Fruit fly (Drosophila melanogaster) whole organism, embryonic: ENCODE data around the gene CG31807.

Experiments used
- Abd-B ChIP-seq: fragments of 200-800 bp; sonication (Bioruptor generic); optimal IDR thresholded peaks from 2 replicates; lab custom pipeline; 2018; ENCODE audit warnings: missing biosample characterization, mild to moderate bottlenecking, missing genetic modification characterization, moderate library complexity
- Antp ChIP-seq: fragments of 200-800 bp; sonication (Bioruptor generic); optimal IDR thresholded peaks from 3 replicates; lab custom pipeline; 2016; ENCODE audit warnings: missing biosample characterization, missing genetic modification characterization
- CG10209 ChIP-seq: fragments of 200-800 bp; sonication (Bioruptor generic); optimal IDR thresholded peaks from 3 replicates; lab custom pipeline; 2017; ENCODE audit warnings: missing biosample characterization, mild to moderate bottlenecking, missing genetic modification characterization, missing genetic modification reagents
- CG14667 ChIP-seq: fragments of 200-800 bp; sonication (Bioruptor generic); IDR thresholded peaks from 2 replicates; pipeline ENCODE4 v1.3.6; 2022; ENCODE audit warnings: missing biosample characterization, missing genetic modification characterization
- CG17186 ChIP-seq: fragments of 200-800 bp; sonication (Bioruptor generic); optimal IDR thresholded peaks from 3 replicates; lab custom pipeline; 2017; ENCODE audit warnings: missing biosample characterization, missing genetic modification reagents, missing genetic modification characterization
- CG17361 ChIP-seq: fragments of 200-800 bp; sonication (Bioruptor generic); IDR thresholded peaks from 3 replicates; pipeline ENCODE4 v1.3.6; 2022; ENCODE audit warnings: missing biosample characterization, missing genetic modification characterization
- CG3281 ChIP-seq: fragments of 200-800 bp; sonication (Bioruptor generic); optimal IDR thresholded peaks from 3 replicates; lab custom pipeline; 2017; ENCODE audit warnings: missing biosample characterization, mild to moderate bottlenecking, missing genetic modification characterization
- CG4617 ChIP-seq: fragments of 200-800 bp; sonication (Bioruptor generic); optimal IDR thresholded peaks from 3 replicates; lab custom pipeline; 2016; ENCODE audit warnings: missing biosample characterization, missing genetic modification characterization, borderline replicate concordance
- CG6791 ChIP-seq: fragments of 200-800 bp; sonication (Bioruptor generic); IDR thresholded peaks from 3 replicates; pipeline ENCODE4 v1.3.6; 2022; ENCODE audit warnings: missing biosample characterization, missing genetic modification characterization; ENCODE audit not compliant: partially characterized antibody
- CG7271 ChIP-seq: fragments of 200-800 bp; sonication (Bioruptor generic); optimal IDR thresholded peaks from 2 replicates; lab custom pipeline; 2018; ENCODE audit warnings: missing biosample characterization, mild to moderate bottlenecking, missing genetic modification characterization, moderate library complexity
- CG7372 ChIP-seq: fragments of 200-800 bp; sonication (Bioruptor generic); IDR thresholded peaks from 2 replicates; pipeline ENCODE4 v1.3.6; 2022; ENCODE audit warnings: missing biosample characterization, missing genetic modification characterization
- CG7786 ChIP-seq: fragments of 200-800 bp; sonication (Bioruptor generic); optimal IDR thresholded peaks from 2 replicates; lab custom pipeline; 2016; ENCODE audit warnings: missing biosample characterization, missing genetic modification characterization
- CG8388 ChIP-seq: fragments of 200-800 bp; sonication (Bioruptor generic); optimal IDR thresholded peaks from 2 replicates; lab custom pipeline; 2019; ENCODE audit warnings: missing biosample characterization, mild to moderate bottlenecking, missing genetic modification characterization, moderate library complexity
- Camta ChIP-seq: fragments of 200-800 bp; sonication (Bioruptor generic); optimal IDR thresholded peaks from 2 replicates; lab custom pipeline; 2016; ENCODE audit warnings: missing biosample characterization, missing genetic modification characterization
- CkIIα-i1 ChIP-seq: fragments of 200-800 bp; sonication (Bioruptor generic); IDR thresholded peaks from 2 replicates; pipeline ENCODE4 v1.3.6; 2022; ENCODE audit warnings: missing biosample characterization, missing genetic modification characterization
- Dip3 ChIP-seq: fragments of 200-800 bp; sonication (Bioruptor generic); optimal IDR thresholded peaks from 3 replicates; lab custom pipeline; 2016; ENCODE audit warnings: missing biosample characterization, missing genetic modification characterization
- Doc3 ChIP-seq: fragments of 200-800 bp; sonication (Bioruptor generic); IDR thresholded peaks from 3 replicates; pipeline ENCODE4 v1.3.6; 2022; ENCODE audit warnings: missing biosample characterization, missing genetic modification characterization; ENCODE audit not compliant: partially characterized antibody
- Eip74EF ChIP-seq, 2 experiments: fragments of 200-800 bp in 1 of 2; fragments of >200 bp in 1 of 2; sonication (Bioruptor generic) in 1 of 2; optimal IDR thresholded peaks; 2 replicates each; lab custom pipeline; 2017 to 2019; ENCODE audit warnings: missing biosample characterization in 2 of 2, missing genetic modification characterization in 2 of 2, mild to moderate bottlenecking in 1 of 2, moderate library complexity in 1 of 2
- HmgZ ChIP-seq: fragments of 200-800 bp; sonication (Bioruptor generic); optimal IDR thresholded peaks from 2 replicates; lab custom pipeline; 2018; ENCODE audit warnings: missing biosample characterization, mild to moderate bottlenecking, missing genetic modification characterization
- Kr ChIP-seq: fragments of 200-800 bp; sonication (Bioruptor generic); optimal IDR thresholded peaks from 2 replicates; lab custom pipeline; 2017; ENCODE audit warnings: missing biosample characterization, mild to moderate bottlenecking, missing genetic modification characterization
- Lim3 ChIP-seq: fragments of 200-800 bp; sonication (Bioruptor generic); IDR thresholded peaks from 2 replicates; pipeline ENCODE4 v1.3.6; 2022; ENCODE audit warnings: missing biosample characterization, missing genetic modification characterization
- Meics ChIP-seq: fragments of 200-800 bp; sonication (Bioruptor generic); optimal IDR thresholded peaks from 2 replicates; lab custom pipeline; 2017; ENCODE audit warnings: missing biosample characterization, mild to moderate bottlenecking, missing genetic modification characterization
- NC2α ChIP-seq: fragments of 200-800 bp; sonication (Bioruptor generic); optimal IDR thresholded peaks from 2 replicates; lab custom pipeline; 2016; ENCODE audit warnings: missing biosample characterization, missing genetic modification characterization
- Sin3A ChIP-seq: fragments of >200 bp; optimal IDR thresholded peaks from 2 replicates; lab custom pipeline; 2018
- Sox100B ChIP-seq: fragments of 200-800 bp; sonication (Bioruptor generic); optimal IDR thresholded peaks from 3 replicates; lab custom pipeline; 2018; ENCODE audit warnings: missing biosample characterization, mild to moderate bottlenecking, missing genetic modification characterization
- Trl ChIP-seq, 3 experiments: fragments of >200 bp in 2 of 3; fragments of 200-800 bp in 1 of 3; sonication (Bioruptor generic) in 1 of 3; optimal IDR thresholded peaks; 2 replicates in 1 of 3; 3 replicates in 2 of 3; lab custom pipeline; 2016 to 2017; ENCODE audit warnings: missing biosample characterization in 1 of 3, missing genetic modification characterization in 1 of 3
- YL-1 ChIP-seq: fragments of 200-800 bp; sonication (Bioruptor generic); optimal IDR thresholded peaks from 3 replicates; lab custom pipeline; 2017; ENCODE audit warnings: missing biosample characterization, mild to moderate bottlenecking, missing genetic modification characterization
- ato ChIP-seq: fragments of 200-800 bp; sonication (Bioruptor generic); IDR thresholded peaks from 2 replicates; pipeline ENCODE4 v1.3.6; 2022; ENCODE audit warnings: missing biosample characterization, missing genetic modification characterization; ENCODE audit not compliant: partially characterized antibody
- bigmax ChIP-seq: fragments of 200-800 bp; sonication (Bioruptor generic); optimal IDR thresholded peaks from 2 replicates; lab custom pipeline; 2018; ENCODE audit warnings: missing biosample characterization, mild to moderate bottlenecking, missing genetic modification characterization
- cato ChIP-seq: fragments of 200-800 bp; sonication (Bioruptor generic); optimal IDR thresholded peaks from 2 replicates; lab custom pipeline; 2016; ENCODE audit warnings: missing biosample characterization, missing genetic modification characterization, borderline replicate concordance
- da ChIP-seq: fragments of 200-800 bp; sonication (Bioruptor generic); optimal IDR thresholded peaks from 2 replicates; lab custom pipeline; 2016; ENCODE audit warnings: missing biosample characterization, missing genetic modification characterization
- hth ChIP-seq: fragments of >200 bp; optimal IDR thresholded peaks from 2 replicates; lab custom pipeline; 2017; ENCODE audit warnings: inconsistent platforms
- ken ChIP-seq: fragments of 200-800 bp; sonication (Bioruptor generic); IDR thresholded peaks from 3 replicates; pipeline ENCODE4 v1.3.6; 2022; ENCODE audit warnings: missing biosample characterization, missing genetic modification characterization
- knrl ChIP-seq: fragments of 200-800 bp; sonication (Bioruptor generic); IDR thresholded peaks from 3 replicates; pipeline ENCODE4 v1.3.6; 2022; ENCODE audit warnings: missing biosample characterization, missing genetic modification characterization; ENCODE audit not compliant: partially characterized antibody
- nerfin-1 ChIP-seq: fragments of 200-800 bp; sonication (Bioruptor generic); optimal IDR thresholded peaks from 3 replicates; lab custom pipeline; 2019; ENCODE audit warnings: missing biosample characterization, mild to moderate bottlenecking, missing genetic modification characterization, moderate library complexity
- p53 ChIP-seq: fragments of 200-800 bp; sonication (Bioruptor generic); optimal IDR thresholded peaks from 2 replicates; lab custom pipeline; 2016; ENCODE audit warnings: missing biosample characterization, missing genetic modification characterization
- pan ChIP-seq, 4 experiments: fragments of >200 bp in 3 of 4; fragments of 200-800 bp in 1 of 4; sonication (Bioruptor generic) in 1 of 4; optimal IDR thresholded peaks in 3 of 4; IDR thresholded peaks in 1 of 4; 2 replicates each; pipeline versions ENCODE4 v1.3.6 to Lab custom; 2017 to 2022; ENCODE audit warnings: missing biosample characterization in 2 of 4, missing genetic modification characterization in 2 of 4, mixed read lengths in 1 of 4
- prd ChIP-seq, 3 experiments: fragments of >200 bp in 2 of 3; fragments of 200-800 bp in 1 of 3; sonication (Bioruptor generic) in 1 of 3; optimal IDR thresholded peaks in 2 of 3; IDR thresholded peaks in 1 of 3; 2 replicates in 2 of 3; 3 replicates in 1 of 3; pipeline versions ENCODE4 v1.3.6 to Lab custom; 2017 to 2022; ENCODE audit warnings: missing biosample characterization in 1 of 3, missing genetic modification characterization in 1 of 3
- sc ChIP-seq, 3 experiments: fragments of >200 bp in 2 of 3; fragments of 200-800 bp in 1 of 3; sonication (Bioruptor generic) in 1 of 3; optimal IDR thresholded peaks; 2 replicates in 2 of 3; 3 replicates in 1 of 3; lab custom pipeline; 2017; ENCODE audit warnings: mild to moderate bottlenecking in 1 of 3, missing biosample characterization in 1 of 3, missing genetic modification characterization in 1 of 3, missing genetic modification reagents in 1 of 3
- sr ChIP-seq: fragments of 200-800 bp; sonication (Bioruptor generic); IDR thresholded peaks from 3 replicates; pipeline ENCODE4 v1.3.6; 2022; ENCODE audit warnings: missing biosample characterization, missing genetic modification characterization
- tin ChIP-seq: fragments of 200-800 bp; sonication (Bioruptor generic); optimal IDR thresholded peaks from 3 replicates; lab custom pipeline; 2016; ENCODE audit warnings: missing biosample characterization, missing genetic modification characterization
- tna ChIP-seq: fragments of 200-800 bp; sonication (Bioruptor generic); IDR thresholded peaks from 2 replicates; pipeline ENCODE4 v1.3.6; 2022; ENCODE audit warnings: missing biosample characterization, missing genetic modification characterization; ENCODE audit not compliant: partially characterized antibody
- tx ChIP-seq: fragments of 200-800 bp; sonication (Bioruptor generic); optimal IDR thresholded peaks from 2 replicates; lab custom pipeline; 2016; ENCODE audit warnings: missing biosample characterization, missing genetic modification characterization
- unc-4 ChIP-seq: fragments of 200-800 bp; sonication (Bioruptor generic); IDR thresholded peaks from 2 replicates; pipeline ENCODE4 v1.3.6; 2022; ENCODE audit warnings: missing biosample characterization, missing genetic modification characterization; ENCODE audit not compliant: partially characterized antibody
- vvl ChIP-seq: fragments of 200-800 bp; sonication (Bioruptor generic); IDR thresholded peaks from 2 replicates; pipeline ENCODE4 v1.3.6; 2022; ENCODE audit warnings: missing biosample characterization, missing genetic modification characterization
- wdn ChIP-seq: fragments of 200-800 bp; sonication (Bioruptor generic); IDR thresholded peaks from 2 replicates; pipeline ENCODE4 v1.3.6; 2022; ENCODE audit warnings: missing biosample characterization, missing genetic modification characterization

Gene CG31807

DNA sequence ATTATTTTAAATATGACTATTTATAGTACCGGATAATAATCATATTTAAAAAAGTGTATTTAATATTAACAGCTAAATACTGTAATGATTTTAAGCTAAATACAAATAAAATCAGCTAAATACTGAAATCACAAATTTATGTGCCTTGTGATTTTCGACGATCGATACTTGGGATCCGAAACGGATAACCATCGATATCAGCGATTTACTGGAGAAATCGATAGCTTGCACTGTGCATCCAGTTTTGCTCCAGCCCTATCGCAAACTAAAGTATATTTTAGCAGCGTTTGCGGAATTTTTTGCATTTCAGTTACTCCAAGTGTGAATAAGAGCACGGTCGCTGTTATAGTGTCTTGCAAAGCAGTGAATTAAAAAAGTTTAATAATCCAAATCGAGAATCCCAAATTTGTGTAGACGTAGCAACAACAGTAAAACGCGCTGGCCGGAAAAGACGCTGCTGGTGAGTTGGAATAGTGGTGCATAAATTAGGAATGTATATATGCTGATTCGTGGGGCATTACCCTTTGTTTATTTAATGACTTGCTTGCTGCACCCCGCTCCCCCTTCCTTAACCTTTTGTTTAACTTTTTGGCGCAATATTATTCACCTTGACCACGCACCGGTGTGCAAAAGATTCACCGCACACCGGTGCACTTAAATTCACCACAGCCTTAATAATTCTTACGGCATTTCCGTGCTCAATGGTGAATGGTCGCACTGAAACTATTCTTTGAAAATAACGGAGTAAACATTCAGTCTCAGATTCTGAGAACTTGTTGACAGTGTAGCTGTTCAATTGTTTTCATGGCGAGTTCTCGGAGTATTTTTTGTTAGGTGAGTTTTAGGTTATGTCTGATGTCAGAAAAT, 3.8 kb downstream of the CG31807 start, which contains the start of the genes grp and squ (continued):
- TF ChIP-seq tna (GFP tag; lab: Robert Waterston, UW) (peak; percentile 99), NC2α (GFP tag; lab: Kevin White, UChicago) (no peak), tx (GFP tag; lab: Kevin White, UChicago) (no peak), cato (no peak), Sox100B (GFP tag; lab: Kevin White, UChicago) (no peak), p53 (GFP tag; lab: Kevin White, UChicago) (no peak), pan (optimal IDR thresholded peaks at IDR 0.05; lab: Kevin White, UChicago) (no peak), pan (GFP tag; optimal IDR thresholded peaks at IDR 0.05 in 1 of 2, IDR thresholded peaks at IDR 0.05 in 1 of 2) (peak in 1 of 2 experiments; percentile 11), da (no peak), Camta (GFP tag; lab: Kevin White, UChicago) (no peak), nerfin-1 (tag; lab: Kevin White, UChicago) (peak; percentile 62), vvl (GFP tag; lab: Robert Waterston, UW) (peak; percentile 18; the same call in 1 of the 2 replicates), CG4617 (GFP tag; lab: Kevin White, UChicago) (peak; percentile 51), CG7372 (GFP tag; lab: Robert Waterston, UW) (no peak), Eip74EF (GFP tag; optimal IDR thresholded peaks at IDR 0.05; lab: Kevin White, UChicago) (no peak), Antp (GFP tag; lab: Kevin White, UChicago) (no peak), sr (no peak), CG17186 (GFP tag; lab: Kevin White, UChicago) (peak; percentile 47), Sin3A (lab: Kevin White, UChicago) (peak; percentile 65), Doc3 (GFP tag; lab: Robert Waterston, UW) (peak; percentile 83), unc-4 (GFP tag; lab: Robert Waterston, UW) (peak; percentile 90), CG10209 (GFP tag; lab: Kevin White, UChicago) (no peak), sc (optimal IDR thresholded peaks at IDR 0.05; lab: Kevin White, UChicago) (no peak), sc (GFP tag; optimal IDR thresholded peaks at IDR 0.05; lab: Kevin White, UChicago) (no peak), Kr (GFP tag; lab: Kevin White, UChicago) (no peak), HmgZ (tag; lab: Kevin White, UChicago) (no peak), ken (no peak), CG6791 (peak; percentile 98), wdn (GFP tag; lab: Robert Waterston, UW) (no peak), Meics (GFP tag; lab: Kevin White, UChicago) (no peak), CG3281 (GFP tag; lab: Kevin White, UChicago) (no peak), tin (GFP tag; lab: Kevin White, UChicago) (no peak), CG14667 (GFP tag; lab: Robert Waterston, UW) (no peak), Lim3 (GFP tag; lab: Robert Waterston, UW) (no peak), YL-1 (GFP tag; lab: Kevin White, UChicago) (peak; percentile 19), bigmax (GFP tag; lab: Kevin White, UChicago) (peak; percentile 94), Trl (optimal IDR thresholded peaks at IDR 0.05; lab: Kevin White, UChicago) (no peak), Trl (GFP tag; optimal IDR thresholded peaks at IDR 0.05; lab: Kevin White, UChicago) (no peak), CG17361 (GFP tag; lab: Robert Waterston, UW) (peak; percentile 26; the same call in 1 of the 3 replicates), CkIIα-i1 (GFP tag; lab: Robert Waterston, UW) (peak; percentile 9; the same call in 1 of the 2 replicates), hth (lab: Kevin White, UChicago) (no peak), Dip3 (no peak), Abd-B (GFP tag; lab: Kevin White, UChicago) (peak; percentile 38), knrl (GFP tag; lab: Robert Waterston, UW) (peak; percentile 92), CG7271 (tag; lab: Kevin White, UChicago) (no peak), CG7786 (GFP tag; lab: Kevin White, UChicago) (no peak), ato (peak; percentile 96), CG8388 (GFP tag; lab: Kevin White, UChicago) (no peak), prd (optimal IDR thresholded peaks at IDR 0.05; lab: Kevin White, UChicago) (no peak), prd (GFP tag; IDR thresholded peaks at IDR 0.05; lab: Robert Waterston, UW) (no peak)
